Fruit fly (Drosophila melanogaster) S2 (cell line): ENCODE results near the gene CG32485.

ENCODE experiments used
- CG8478 ChIP-seq: fragments of >200 bp; optimal IDR thresholded peaks from 2 replicates; lab custom pipeline; 2018
- CTCF ChIP-seq, 2 experiments: fragments of >200 bp; optimal IDR thresholded peaks; 2 replicates each; lab custom pipeline; 2018

The CG32485 gene

DNA sequence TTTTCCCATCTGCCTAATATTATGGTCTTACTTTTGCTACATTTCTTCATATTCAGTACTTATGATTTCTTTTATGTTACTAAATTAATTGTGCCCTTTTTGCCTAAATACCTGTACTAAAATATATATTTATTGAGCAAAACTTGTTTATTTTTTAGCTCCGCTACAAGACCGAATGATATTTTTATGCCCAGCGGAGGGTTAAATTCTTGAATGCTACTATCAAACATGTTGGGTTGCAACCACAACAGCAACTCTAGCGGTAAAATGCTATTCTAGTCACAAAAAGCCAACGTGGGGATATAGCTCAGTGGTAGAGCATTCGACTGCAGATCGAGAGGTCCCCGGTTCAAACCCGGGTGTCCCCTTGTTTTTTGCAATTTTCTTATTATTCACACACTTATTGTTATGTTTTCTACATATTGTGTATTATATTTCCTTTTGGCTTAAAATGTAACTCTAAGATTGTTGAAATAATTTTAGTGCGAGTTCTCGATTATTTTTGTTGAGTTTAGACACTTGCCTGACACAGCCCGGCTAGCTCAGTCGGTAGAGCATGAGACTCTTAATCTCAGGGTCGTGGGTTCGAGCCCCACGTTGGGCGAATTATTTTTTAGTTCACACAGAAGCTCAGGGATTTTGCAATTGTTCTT lies 46.1 kb downstream of the CG32485 start:
- TF ChIP-seq CTCF (optimal IDR thresholded peaks at IDR 0.05; lab: Kevin White, UChicago) (no peak), CG8478 (no peak)

DNA sequence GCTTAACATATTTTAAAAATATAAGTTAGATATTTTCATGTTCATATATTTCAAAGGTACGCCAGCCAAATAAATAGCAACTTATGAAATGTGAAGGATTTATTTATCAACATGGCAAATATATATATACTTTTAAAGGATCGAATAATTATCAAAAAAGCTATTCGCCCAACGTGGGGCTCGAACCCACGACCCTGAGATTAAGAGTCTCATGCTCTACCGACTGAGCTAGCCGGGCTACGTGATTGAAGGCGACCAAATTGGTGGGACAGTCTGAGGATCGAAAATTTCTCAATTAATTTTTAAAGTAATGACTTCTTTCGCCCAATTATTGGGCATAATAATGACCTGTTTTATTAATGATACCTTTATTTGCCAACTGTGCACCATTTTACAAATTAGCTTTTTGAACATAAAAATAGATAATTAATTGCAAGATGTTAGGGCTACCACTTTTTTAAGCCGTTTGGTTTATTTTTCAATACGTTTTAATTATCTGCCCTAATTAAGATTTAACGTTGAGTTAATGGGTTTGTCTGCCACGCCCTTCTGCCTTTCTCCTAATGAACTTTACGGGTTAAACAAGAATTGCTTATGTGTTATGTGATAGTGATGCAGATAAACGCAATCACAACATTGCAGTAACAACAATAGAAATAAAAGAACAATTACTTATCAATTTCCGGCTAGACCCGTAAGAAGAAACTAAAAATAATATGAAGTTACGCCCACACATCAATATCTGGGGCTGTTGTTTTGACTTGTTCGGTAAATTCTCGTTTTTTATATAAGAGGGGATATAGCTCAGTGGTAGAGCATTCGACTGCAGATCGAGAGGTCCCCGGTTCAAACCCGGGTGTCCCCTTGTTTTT lies 46.8 kb downstream of the CG32485 start:
- no peak for TF ChIP-seq CTCF (optimal IDR thresholded peaks at IDR 0.05; lab: Kevin White, UChicago)

DNA sequence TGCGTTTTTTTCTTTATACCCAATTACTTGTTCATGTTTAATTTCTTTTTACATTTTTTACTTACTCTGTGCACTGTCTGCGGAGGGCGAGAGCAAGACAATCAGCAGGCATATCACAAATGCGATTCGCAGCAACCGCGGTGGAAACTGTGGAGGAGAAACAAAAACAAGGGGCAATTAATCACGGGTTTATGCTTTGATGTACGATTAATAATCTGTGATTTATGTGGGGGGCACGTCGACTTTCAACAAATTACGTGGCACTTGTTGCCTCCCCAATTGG lies 47.4 kb downstream of the CG32485 start:
- TF ChIP-seq CG8478 (no peak), CTCF (optimal IDR thresholded peaks at IDR 0.05; lab: Kevin White, UChicago) (no peak)

DNA sequence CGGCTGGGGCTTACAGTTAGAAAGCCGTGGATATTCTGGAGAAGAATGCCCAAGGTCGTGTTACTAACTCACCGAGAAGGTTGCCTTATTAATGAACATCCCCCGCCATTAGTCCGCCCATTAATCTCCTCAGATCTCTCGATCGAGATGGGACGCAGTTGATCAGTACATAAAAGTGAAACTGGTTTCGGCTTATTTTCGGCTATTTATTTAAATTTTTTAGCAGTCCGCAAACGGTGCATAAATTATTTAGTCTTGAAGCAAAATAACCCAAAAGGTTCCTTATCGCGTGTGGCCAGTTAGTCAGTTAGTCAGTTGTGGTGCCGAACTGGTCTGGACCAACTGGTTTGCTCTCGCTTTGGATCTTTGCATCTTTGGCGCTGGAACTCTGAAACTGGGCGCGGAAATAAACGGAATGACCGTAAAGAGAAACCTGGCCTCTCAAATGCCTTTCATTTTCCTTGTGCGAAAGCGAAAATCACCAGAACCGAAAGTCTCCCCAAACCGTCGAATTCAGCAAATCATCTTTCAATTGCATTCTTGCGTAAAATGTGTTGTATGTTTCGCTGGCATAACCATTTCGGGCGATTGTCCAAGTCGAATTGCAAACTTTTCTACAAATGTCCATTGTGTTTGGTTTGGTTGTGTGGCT lies 48.8 kb downstream of the CG32485 start:
- TF ChIP-seq CG8478 (no peak), CTCF (optimal IDR thresholded peaks at IDR 0.05; lab: Kevin White, UChicago) (no peak)

DNA sequence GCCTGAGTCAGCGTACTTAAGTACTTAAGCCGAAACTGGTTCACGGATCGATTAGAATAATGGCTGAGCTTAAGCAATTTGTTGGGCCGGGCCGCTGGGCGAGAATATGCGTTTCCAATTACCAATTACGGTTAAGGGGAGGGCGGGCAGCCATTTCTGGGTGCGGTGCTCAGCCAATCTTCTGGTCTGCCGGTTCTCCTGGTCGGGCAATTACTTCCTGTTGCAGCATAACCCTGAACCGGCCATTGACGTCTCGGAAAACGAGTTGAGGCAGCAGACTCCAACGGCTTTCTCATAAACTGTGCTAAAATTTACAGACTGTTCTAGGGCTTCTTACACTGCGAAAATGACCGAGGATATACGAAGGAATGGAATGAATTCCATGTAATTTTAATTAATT lies 51.0 kb downstream of the CG32485 start:
- TF ChIP-seq CG8478, result no peak
- TF ChIP-seq CTCF (optimal IDR thresholded peaks at IDR 0.05; lab: Kevin White, UChicago), result no peak
